Worm (Caenorhabditis elegans) whole organism, late embryonic: ENCODE data around the gene C03B1.10.

ENCODE experiments used
- C38D4.7 ChIP-seq: fragments of 200-800 bp; sonication (Bioruptor generic); optimal IDR thresholded peaks from 2 replicates; lab custom pipeline; 2018; ENCODE audit warnings: mild to moderate bottlenecking, missing genetic modification characterization, moderate library complexity, missing compliant biosample characterization
- F13H6.1 ChIP-seq: sonication (generic microtip); optimal IDR thresholded peaks from 2 replicates; lab custom pipeline; 2016; ENCODE audit warnings: missing genetic modification characterization, missing compliant biosample characterization
- K02D7.2 ChIP-seq: sonication (generic microtip); optimal IDR thresholded peaks from 2 replicates; lab custom pipeline; 2017; ENCODE audit warnings: mild to moderate bottlenecking, missing genetic modification characterization, missing compliant biosample characterization
- T23F11.4 ChIP-seq: fragments of 200-800 bp; sonication (Bioruptor generic); optimal IDR thresholded peaks from 2 replicates; lab custom pipeline; 2018; ENCODE audit warnings: mild to moderate bottlenecking, missing genetic modification characterization, missing compliant biosample characterization
- ahr-1 ChIP-seq: sonication (generic microtip); optimal IDR thresholded peaks from 2 replicates; lab custom pipeline; 2016; ENCODE audit warnings: missing genetic modification characterization, missing compliant biosample characterization
- ama-1 ChIP-seq: fragments of 150-350 bp; optimal IDR thresholded peaks from 2 replicates; lab custom pipeline; 2014
- ceh-18 ChIP-seq: sonication (generic microtip); optimal IDR thresholded peaks from 2 replicates; lab custom pipeline; 2016; ENCODE audit warnings: missing genetic modification characterization, missing compliant biosample characterization
- ceh-2 ChIP-seq: sonication (generic microtip); optimal IDR thresholded peaks from 2 replicates; lab custom pipeline; 2016; ENCODE audit warnings: missing genotype, missing genetic modification characterization, missing compliant biosample characterization
- ceh-48 ChIP-seq: sonication (generic microtip); optimal IDR thresholded peaks from 2 replicates; lab custom pipeline; 2016; ENCODE audit warnings: missing genetic modification characterization, inconsistent platforms, missing compliant biosample characterization
- ceh-6 ChIP-seq: fragments of 200-800 bp; sonication (Bioruptor generic); optimal IDR thresholded peaks from 2 replicates; lab custom pipeline; 2018; ENCODE audit warnings: mild to moderate bottlenecking, missing genetic modification characterization, missing compliant biosample characterization
- che-1 ChIP-seq: sonication (generic microtip); optimal IDR thresholded peaks from 2 replicates; lab custom pipeline; 2016; ENCODE audit warnings: mild to moderate bottlenecking, missing genetic modification characterization, missing compliant biosample characterization
- dmd-4 ChIP-seq: sonication (generic microtip); optimal IDR thresholded peaks from 2 replicates; lab custom pipeline; 2016; ENCODE audit warnings: borderline replicate concordance, missing genetic modification characterization, missing compliant biosample characterization
- dve-1 ChIP-seq: sonication (generic microtip); optimal IDR thresholded peaks from 2 replicates; lab custom pipeline; 2017; ENCODE audit warnings: antibody characterized with exemption, mild to moderate bottlenecking, missing genetic modification characterization, missing compliant biosample characterization
- elt-2 ChIP-seq: sonication (generic microtip); optimal IDR thresholded peaks from 2 replicates; lab custom pipeline; 2016; ENCODE audit warnings: missing genetic modification reagents, missing genetic modification characterization, missing compliant biosample characterization
- eyg-1 ChIP-seq: sonication (generic microtip); optimal IDR thresholded peaks from 2 replicates; lab custom pipeline; 2016; ENCODE audit warnings: missing genotype, missing genetic modification characterization, missing compliant biosample characterization
- fkh-10 ChIP-seq: fragments of 150-350 bp; optimal IDR thresholded peaks from 2 replicates; lab custom pipeline; 2014; ENCODE audit warnings: missing biosample characterization, missing genetic modification reagents, missing genetic modification characterization
- fkh-6 ChIP-seq: sonication (generic microtip); optimal IDR thresholded peaks from 2 replicates; lab custom pipeline; 2016; ENCODE audit warnings: missing genetic modification characterization, missing compliant biosample characterization
- gmeb-2 ChIP-seq: sonication (generic microtip); optimal IDR thresholded peaks from 2 replicates; lab custom pipeline; 2016; ENCODE audit warnings: missing genetic modification characterization, inconsistent platforms, missing compliant biosample characterization
- hlh-6 ChIP-seq: sonication (generic microtip); optimal IDR thresholded peaks from 2 replicates; lab custom pipeline; 2016; ENCODE audit warnings: missing genotype, missing genetic modification characterization, missing compliant biosample characterization
- hlh-8 ChIP-seq: sonication (generic microtip); optimal IDR thresholded peaks from 2 replicates; lab custom pipeline; 2016; ENCODE audit warnings: missing genotype, missing genetic modification characterization, missing compliant biosample characterization
- lim-6 ChIP-seq: sonication (generic microtip); optimal IDR thresholded peaks from 2 replicates; lab custom pipeline; 2016; ENCODE audit warnings: missing genetic modification characterization, missing compliant biosample characterization
- lin-11 ChIP-seq: fragments of 200-800 bp; sonication (Bioruptor generic); optimal IDR thresholded peaks from 2 replicates; lab custom pipeline; 2018; ENCODE audit warnings: mild to moderate bottlenecking, missing genetic modification characterization, missing compliant biosample characterization
- nfya-1 ChIP-seq: sonication (generic microtip); optimal IDR thresholded peaks from 2 replicates; lab custom pipeline; 2017; ENCODE audit warnings: missing genetic modification characterization, mild to moderate bottlenecking, missing compliant biosample characterization, antibody characterized with exemption, moderate library complexity
- nhr-232 ChIP-seq: sonication (generic microtip); optimal IDR thresholded peaks from 2 replicates; lab custom pipeline; 2016; ENCODE audit warnings: missing genetic modification characterization, missing compliant biosample characterization
- npax-4 ChIP-seq: sonication (generic microtip); optimal IDR thresholded peaks from 2 replicates; lab custom pipeline; 2016; ENCODE audit warnings: missing genetic modification characterization, missing compliant biosample characterization
- pag-3 ChIP-seq: sonication (generic microtip); optimal IDR thresholded peaks from 2 replicates; lab custom pipeline; 2016; ENCODE audit warnings: missing compliant biosample characterization, missing genetic modification characterization, borderline replicate concordance
- pha-2 ChIP-seq: sonication (generic microtip); optimal IDR thresholded peaks from 2 replicates; lab custom pipeline; 2017; ENCODE audit warnings: mild to moderate bottlenecking, missing genetic modification characterization, missing compliant biosample characterization
- pha-4 ChIP-seq: fragments of 150-350 bp; optimal IDR thresholded peaks from 2 replicates; lab custom pipeline; 2018; ENCODE audit warnings: missing biosample characterization, missing genetic modification reagents, missing genetic modification characterization
- pqm-1 ChIP-seq: sonication (generic microtip); optimal IDR thresholded peaks from 2 replicates; lab custom pipeline; 2016; ENCODE audit warnings: missing genetic modification characterization, missing compliant biosample characterization
- rnt-1 ChIP-seq: sonication (generic microtip); optimal IDR thresholded peaks from 2 replicates; lab custom pipeline; 2016; ENCODE audit warnings: missing genetic modification characterization, missing compliant biosample characterization
- sox-2 ChIP-seq: fragments of 200-800 bp; sonication (Bioruptor generic); IDR thresholded peaks from 2 replicates; pipeline ENCODE4 v1.3.6; 2022; ENCODE audit warnings: missing genetic modification reagents, missing genetic modification characterization, missing compliant biosample characterization
- syd-9 ChIP-seq: sonication (generic microtip); optimal IDR thresholded peaks from 2 replicates; lab custom pipeline; 2016; ENCODE audit warnings: mild to moderate bottlenecking, missing genetic modification characterization, moderate library complexity, missing compliant biosample characterization
- tbx-2 ChIP-seq: sonication (generic microtip); optimal IDR thresholded peaks from 2 replicates; lab custom pipeline; 2016; ENCODE audit warnings: missing genetic modification characterization, missing compliant biosample characterization
- tbx-7 ChIP-seq: sonication (generic microtip); optimal IDR thresholded peaks from 2 replicates; lab custom pipeline; 2016; ENCODE audit warnings: missing genotype, missing genetic modification characterization, missing compliant biosample characterization
- ttx-3 ChIP-seq: sonication (generic microtip); optimal IDR thresholded peaks from 2 replicates; lab custom pipeline; 2016; ENCODE audit warnings: missing genetic modification reagents, missing genetic modification characterization, missing compliant biosample characterization
- unc-3 ChIP-seq, 2 experiments: fragments of 200-800 bp in 1 of 2; sonication (Bioruptor generic) in 1 of 2; sonication (generic microtip) in 1 of 2; conservative IDR thresholded peaks in 1 of 2; optimal IDR thresholded peaks in 1 of 2; 2 replicates each; pipeline versions ENCODE4 v1.3.6 to Lab custom; 2016 to 2022; ENCODE audit warnings: missing compliant biosample characterization in 2 of 2, missing genetic modification characterization in 2 of 2, missing genetic modification reagents in 1 of 2
- unc-42 ChIP-seq: sonication (generic microtip); optimal IDR thresholded peaks from 2 replicates; lab custom pipeline; 2016; ENCODE audit warnings: missing genotype, missing genetic modification characterization, missing compliant biosample characterization
- unc-55 ChIP-seq: sonication (generic microtip); optimal IDR thresholded peaks from 2 replicates; lab custom pipeline; 2017; ENCODE audit warnings: missing biosample characterization, missing genetic modification reagents, missing genetic modification characterization
- zip-5 ChIP-seq: sonication (generic microtip); optimal IDR thresholded peaks from 2 replicates; lab custom pipeline; 2016; ENCODE audit warnings: missing genetic modification characterization, missing compliant biosample characterization

C03B1.10 gene

ce11 chrX:6357772-6358171 lies at the start of gene C03B1.10:
Gene C03B1.10, minus strand, starts transcription at chrX:6357872.
- TF ChIP-seq tbx-7 (tag; lab: Kevin White, UChicago) (no peak), fkh-10 (no peak), pha-4 (tag; lab: Kevin White, UChicago) (no peak)

- TF ChIP-seq unc-3 (GFP tag; conservative IDR thresholded peaks at IDR 0.05; lab: Robert Waterston, UW) (no peak), unc-3 (tag; optimal IDR thresholded peaks at IDR 0.05; lab: Kevin White, UChicago) (no peak), fkh-10 (no peak), pag-3 (tag; lab: Kevin White, UChicago) (no peak), pha-2 (tag; lab: Kevin White, UChicago) (no peak), hlh-8 (tag; lab: Kevin White, UChicago) (no peak), hlh-6 (tag; lab: Kevin White, UChicago) (no peak), zip-5 (tag; lab: Kevin White, UChicago) (no peak), pqm-1 (tag; lab: Kevin White, UChicago) (no peak), syd-9 (no peak), lin-11 (tag; lab: Kevin White, UChicago) (no peak), ceh-2 (no peak)
- TF ChIP-seq, all 69 proteins: peak for 0
These were observed 48.2 kb upstream of the C03B1.10 start for ce11 chrX:6405905-6406304.

ce11 chrX:6403122-6403521 lies 45.5 kb upstream of the C03B1.10 start, which contains the start of gene glt-4:
Gene glt-4, plus strand, starts transcription at chrX:6403422.
- TF ChIP-seq syd-9 (no peak), gmeb-2 (no peak), fkh-6 (tag; lab: Kevin White, UChicago) (no peak), rnt-1 (no peak), pha-4 (tag; lab: Kevin White, UChicago) (no peak), hlh-6 (tag; lab: Kevin White, UChicago) (no peak), ceh-6 (GFP tag; lab: Kevin White, UChicago) (no peak), dve-1 (no peak), tbx-2 (tag; lab: Kevin White, UChicago) (no peak), ceh-48 (tag; lab: Kevin White, UChicago) (no peak)
- TF ChIP-seq, all 69 proteins: peak for 0

ce11 chrX:6399450-6399849 lies 41.8 kb upstream of the C03B1.10 start:
- TF ChIP-seq lim-6 (tag; lab: Kevin White, UChicago): no peak
- TF ChIP-seq K02D7.2 (tag; lab: Kevin White, UChicago): no peak
- TF ChIP-seq nhr-232 (tag; lab: Kevin White, UChicago): no peak
- TF ChIP-seq hlh-8 (tag; lab: Kevin White, UChicago): no peak
- peak; percentile 29 for TF ChIP-seq rnt-1
- TF ChIP-seq dmd-4 (tag; lab: Kevin White, UChicago): no peak
- no peak for TF ChIP-seq unc-55
- no peak for TF ChIP-seq unc-42
- peak; percentile 9 for TF ChIP-seq ceh-18
- TF ChIP-seq nfya-1: no peak
- TF ChIP-seq ttx-3 (tag; lab: Kevin White, UChicago): no peak
- no peak for TF ChIP-seq sox-2
- no peak for TF ChIP-seq eyg-1 (tag; lab: Kevin White, UChicago)
- TF ChIP-seq F13H6.1 (tag; lab: Kevin White, UChicago): no peak
- no peak for TF ChIP-seq syd-9
- TF ChIP-seq tbx-2 (tag; lab: Kevin White, UChicago): no peak

ce11 chrX:6391491-6391890 lies 33.8 kb upstream of the C03B1.10 start, which contains the start of gene igcm-2:
Gene igcm-2, minus strand, starts transcription at chrX:6391591.
- TF ChIP-seq npax-4 (tag; lab: Kevin White, UChicago): no peak
- no peak for TF ChIP-seq ama-1 (lab: Kevin White, UChicago)
- no peak for TF ChIP-seq T23F11.4 (GFP tag; lab: Kevin White, UChicago)
- no peak for TF ChIP-seq elt-2 (tag; lab: Kevin White, UChicago)
- TF ChIP-seq che-1 (tag; lab: Kevin White, UChicago): no peak
- no peak for TF ChIP-seq ahr-1 (tag; lab: Kevin White, UChicago)
- TF ChIP-seq C38D4.7 (GFP tag; lab: Kevin White, UChicago): no peak
- TF ChIP-seq, all 69 proteins: peak for 0
